Worm (Caenorhabditis elegans): ENCODE measurements around the gene K02E10.4.
A peak's percentile ranks its signal among the peaks of the same experiment; 100 is the strongest.

Gene K02E10.4

DNA sequence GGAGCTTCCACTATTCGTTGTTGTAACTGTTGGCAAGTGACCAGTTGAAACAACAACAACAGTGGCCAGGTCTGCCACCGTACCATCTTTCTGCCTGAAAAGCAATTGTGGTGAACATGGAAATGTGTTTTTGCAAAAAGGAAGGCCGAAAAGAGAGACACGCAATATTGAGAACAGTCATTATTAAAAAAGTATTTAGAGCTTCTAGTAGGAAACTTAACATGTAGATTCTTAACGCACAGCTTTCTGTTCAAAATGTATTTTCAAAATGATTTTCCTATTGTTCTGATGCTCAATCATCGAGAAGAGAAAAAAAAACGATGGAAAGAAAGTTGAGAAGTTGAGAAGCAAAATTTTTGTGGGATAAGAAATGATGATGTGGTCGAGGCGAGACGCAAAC lies 32.2 kb downstream of the K02E10.4 start, which contains the start of gene syg-1:
Gene syg-1, minus strand, starts transcription at position 101 of the 400 bp plus-strand sequence.
- TF ChIP-seq elt-3 (tag; optimal IDR thresholded peaks at IDR 0.05) (no peak), Y55F3AM.14 (GFP tag; optimal IDR thresholded peaks at IDR 0.05) (no peak), ama-1 (optimal IDR thresholded peaks at IDR 0.05) (no peak), nhr-77 (tag; optimal IDR thresholded peaks at IDR 0.05) (no peak), nhr-6 (tag; optimal IDR thresholded peaks at IDR 0.05) (no peak), nhr-237 (tag; optimal IDR thresholded peaks at IDR 0.05) (no peak)

DNA sequence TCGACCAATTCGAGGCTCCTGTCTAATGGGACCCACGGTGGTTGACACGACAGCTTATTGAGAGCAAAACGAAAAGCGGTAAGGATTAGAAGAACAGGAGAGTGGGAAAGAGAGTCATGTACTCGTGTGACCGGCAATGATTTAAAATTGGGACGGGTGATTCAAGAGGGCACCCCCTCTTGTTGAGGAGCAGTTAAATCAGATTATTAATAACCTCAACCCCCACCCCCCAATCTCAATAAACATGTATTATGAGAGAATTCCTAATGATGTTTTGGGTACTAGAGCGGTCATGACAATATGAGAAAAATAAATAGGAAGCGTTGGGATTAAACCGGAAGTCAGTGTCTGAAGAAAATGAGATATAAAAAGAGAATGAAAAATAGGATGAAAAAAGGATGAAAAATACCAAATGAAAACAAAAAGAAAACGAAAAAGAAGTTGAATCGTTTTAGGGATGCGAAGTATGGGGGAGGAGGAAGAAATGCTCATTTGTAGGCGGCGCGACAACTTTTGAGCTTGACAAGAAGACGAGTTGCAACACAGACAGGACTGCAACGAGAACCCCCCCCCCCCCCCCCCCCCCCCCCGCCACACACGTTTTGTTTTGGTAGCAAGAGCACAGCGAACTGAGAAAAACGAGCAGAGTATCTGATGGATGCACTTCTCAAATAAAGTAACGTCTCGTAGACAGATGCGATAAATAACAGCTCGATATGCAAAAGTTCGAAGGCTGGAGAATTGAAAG lies 34.1 kb downstream of the K02E10.4 start:
- TF ChIP-seq nhr-6 (tag; optimal IDR thresholded peaks at IDR 0.05) (no peak), unc-55 (GFP tag; optimal IDR thresholded peaks at IDR 0.05) (peak; percentile 13), alr-1 (tag; optimal IDR thresholded peaks at IDR 0.05) (no peak), nhr-237 (tag; optimal IDR thresholded peaks at IDR 0.05) (no peak)

DNA sequence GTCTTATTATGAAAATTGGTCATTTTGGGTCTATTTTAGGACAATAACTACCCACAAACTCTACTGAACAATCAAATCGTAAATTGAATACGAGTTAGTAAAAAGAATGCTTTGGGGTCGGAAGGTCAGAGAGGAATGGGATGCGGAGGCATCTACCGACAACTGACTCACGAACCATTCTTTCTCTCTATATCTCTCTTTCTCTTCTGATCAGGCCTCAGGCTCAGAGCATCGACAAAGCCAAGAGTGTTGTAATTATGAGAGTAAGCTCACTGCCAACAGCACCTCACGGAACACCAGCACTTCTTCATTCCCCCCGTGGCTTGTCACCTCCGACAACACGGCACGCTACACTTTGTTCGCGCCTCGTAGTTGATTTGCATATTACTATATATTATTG lies 37.4 kb downstream of the K02E10.4 start:
- no peak for TF ChIP-seq ztf-1 (GFP tag; conservative IDR thresholded peaks at IDR 0.05)
- no peak for TF ChIP-seq ama-1 (optimal IDR thresholded peaks at IDR 0.05)
- TF ChIP-seq blmp-1 (tag; optimal IDR thresholded peaks at IDR 0.05; ENCODE audit: insufficient read depth) = no peak
- no peak for TF ChIP-seq F13H6.1 (tag; optimal IDR thresholded peaks at IDR 0.05)

DNA sequence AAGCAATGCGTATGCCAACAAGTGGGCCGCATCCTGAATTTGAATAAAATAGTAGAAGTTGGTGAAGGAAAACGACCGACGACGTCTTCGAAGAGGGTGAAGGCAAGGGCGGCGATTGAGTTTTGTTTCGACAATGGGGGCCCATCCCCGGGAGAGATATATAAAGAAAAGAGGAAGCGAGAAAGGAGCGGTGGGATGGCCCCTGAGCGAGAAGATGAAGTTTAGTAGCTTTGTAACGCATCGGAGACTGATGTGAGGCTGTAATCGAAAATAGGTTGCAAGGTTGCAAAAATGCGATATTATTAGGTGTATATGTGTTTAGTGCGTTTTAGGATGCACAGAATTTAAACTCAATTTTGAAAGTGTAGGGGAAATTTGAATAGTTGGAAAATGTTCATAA lies 39.6 kb downstream of the K02E10.4 start:
- no peak for TF ChIP-seq egl-27 (tag; optimal IDR thresholded peaks at IDR 0.05)
- TF ChIP-seq skn-1 (tag; optimal IDR thresholded peaks at IDR 0.05) = no peak
- TF ChIP-seq nhr-21 (tag; optimal IDR thresholded peaks at IDR 0.05) = no peak
- no peak for TF ChIP-seq ztf-1 (GFP tag; conservative IDR thresholded peaks at IDR 0.05)
- no peak for TF ChIP-seq snpc-4 (tag; optimal IDR thresholded peaks at IDR 0.05)
- no peak for TF ChIP-seq ceh-16 (tag; optimal IDR thresholded peaks at IDR 0.05)
- TF ChIP-seq nhr-25 (tag; optimal IDR thresholded peaks at IDR 0.05) = no peak
- TF ChIP-seq lin-11 (tag; optimal IDR thresholded peaks at IDR 0.05) = no peak
- TF ChIP-seq peb-1 (tag; optimal IDR thresholded peaks at IDR 0.05) = no peak
- no peak for TF ChIP-seq ZK546.5 (tag; optimal IDR thresholded peaks at IDR 0.05)
- no peak for TF ChIP-seq lin-39 (tag; optimal IDR thresholded peaks at IDR 0.05)
- no peak for TF ChIP-seq lin-13 (GFP tag; optimal IDR thresholded peaks at IDR 0.05)
- no peak for TF ChIP-seq ztf-11 (tag; optimal IDR thresholded peaks at IDR 0.05)
- no peak for TF ChIP-seq nhr-77 (tag; optimal IDR thresholded peaks at IDR 0.05)
- TF ChIP-seq mdl-1 (tag; optimal IDR thresholded peaks at IDR 0.05) = no peak
- TF ChIP-seq nhr-11 (tag; optimal IDR thresholded peaks at IDR 0.05) = no peak
- no peak for TF ChIP-seq F13H6.1 (tag; optimal IDR thresholded peaks at IDR 0.05)
- no peak for TF ChIP-seq Y55F3AM.14 (GFP tag; optimal IDR thresholded peaks at IDR 0.05)

DNA sequence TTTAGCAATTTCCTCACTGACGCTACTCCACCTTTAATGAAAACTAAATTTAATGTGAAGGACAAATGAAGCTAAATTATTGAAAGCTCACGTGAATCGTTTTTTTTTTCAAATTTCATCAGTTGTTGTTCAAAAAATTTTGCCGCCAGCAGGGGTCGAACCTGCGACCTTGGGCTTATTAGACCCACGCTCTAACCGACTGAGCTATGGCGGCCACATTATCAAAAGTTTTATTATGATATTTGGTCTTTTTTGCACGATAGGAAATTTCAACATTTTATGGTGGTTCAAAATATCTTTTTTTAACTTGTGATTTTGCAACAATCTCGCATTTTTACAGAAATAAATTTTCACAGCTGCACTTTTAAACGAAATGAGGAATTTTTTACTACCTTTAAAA lies 43.0 kb downstream of the K02E10.4 start:
- TF ChIP-seq alr-1 (tag; optimal IDR thresholded peaks at IDR 0.05) (no peak), ztf-11 (tag; optimal IDR thresholded peaks at IDR 0.05) (no peak), lin-13 (GFP tag; optimal IDR thresholded peaks at IDR 0.05) (no peak), unc-55 (GFP tag; optimal IDR thresholded peaks at IDR 0.05) (no peak), ama-1 (optimal IDR thresholded peaks at IDR 0.05) (no peak), aly-2 (tag; optimal IDR thresholded peaks at IDR 0.05) (no peak), mdl-1 (tag; optimal IDR thresholded peaks at IDR 0.05) (no peak), F13H6.1 (tag; optimal IDR thresholded peaks at IDR 0.05) (no peak), sma-3 (GFP tag; optimal IDR thresholded peaks at IDR 0.05) (no peak), nhr-129 (tag; optimal IDR thresholded peaks at IDR 0.05) (no peak), zag-1 (tag; optimal IDR thresholded peaks at IDR 0.05) (no peak), unc-39 (tag; optimal IDR thresholded peaks at IDR 0.05) (no peak), nhr-21 (tag; optimal IDR thresholded peaks at IDR 0.05) (no peak), egl-27 (tag; optimal IDR thresholded peaks at IDR 0.05) (no peak), lsy-2 (tag; optimal IDR thresholded peaks at IDR 0.05) (no peak), nhr-23 (tag; optimal IDR thresholded peaks at IDR 0.05) (no peak), C34F6.9 (tag; optimal IDR thresholded peaks at IDR 0.05) (no peak)

All from whole organism, L2 larva.